Worm (Caenorhabditis elegans) whole organism, young adult: ENCODE measurements around the gene clec-239.
A peak's percentile ranks its signal among the peaks of the same experiment; 100 is the strongest.

Source experiments
- F10E7.11 ChIP-seq: sonication (generic microtip); optimal IDR thresholded peaks from 2 replicates; lab custom pipeline; 2017; ENCODE audit warnings: mild to moderate bottlenecking, missing genetic modification characterization, moderate library complexity, missing compliant biosample characterization
- T07F8.4 ChIP-seq: sonication (generic microtip); optimal IDR thresholded peaks from 2 replicates; lab custom pipeline; 2016; ENCODE audit warnings: mild to moderate bottlenecking, missing genetic modification characterization, moderate library complexity, missing compliant biosample characterization
- akir-1 ChIP-seq: fragments of 200-800 bp; sonication (Bioruptor generic); optimal IDR thresholded peaks from 2 replicates; lab custom pipeline; 2018; ENCODE audit warnings: mild to moderate bottlenecking, missing genetic modification characterization, moderate library complexity, missing compliant biosample characterization
- ama-1 ChIP-seq, 3 experiments: fragments of 150-350 bp in 1 of 3; sonication (generic microtip) in 2 of 3; optimal IDR thresholded peaks; 2 replicates each; lab custom pipeline; 2014 to 2018; ENCODE audit warnings: missing biosample characterization in 2 of 3, missing genetic modification characterization in 2 of 3, missing genetic modification reagents in 2 of 3
- ets-4 ChIP-seq: fragments of 200-800 bp; sonication (Bioruptor generic); optimal IDR thresholded peaks from 2 replicates; lab custom pipeline; 2018; ENCODE audit warnings: mild to moderate bottlenecking, missing genetic modification characterization, missing compliant biosample characterization
- let-526 ChIP-seq: fragments of 200-800 bp; sonication (Bioruptor generic); IDR thresholded peaks from 2 replicates; pipeline ENCODE4 v1.3.6; 2022; ENCODE audit warnings: missing genetic modification reagents, missing genetic modification characterization, missing compliant biosample characterization
- sdz-38 ChIP-seq: sonication (generic microtip); optimal IDR thresholded peaks from 2 replicates; lab custom pipeline; 2016; ENCODE audit warnings: missing genotype, missing genetic modification characterization, missing compliant biosample characterization
- zfh-2 ChIP-seq: fragments of 200-800 bp; sonication (Bioruptor generic); conservative IDR thresholded peaks from 2 replicates; pipeline ENCODE4 v1.3.6; 2022; ENCODE audit warnings: missing genetic modification reagents, missing genetic modification characterization, missing compliant biosample characterization

ce11 chrV:16992383-16992782 is 36.1 kb downstream of the clec-239 start:
- TF ChIP-seq F10E7.11 (tag; lab: Kevin White, UChicago) (no peak), sdz-38 (tag; lab: Kevin White, UChicago) (no peak), zfh-2 (GFP tag; lab: Robert Waterston, UW) (peak; percentile 67), ets-4 (no peak), let-526 (no peak), T07F8.4 (no peak), ama-1 (optimal IDR thresholded peaks at IDR 0.05; lab: Kevin White, UChicago) (no peak), ama-1 (GFP tag; optimal IDR thresholded peaks at IDR 0.05; lab: Kevin White, UChicago) (no peak), akir-1 (GFP tag; lab: Kevin White, UChicago) (no peak)
